Fruit fly (Drosophila melanogaster): ENCODE measurements around the gene CG13051.

Gene CG13051

dm6 chr3L:16265000-16265399, at the start of gene CG13051, which contains the start of gene CG13069:
TSS of gene CG13051 (minus strand) at chr3L:16265100.
TSS of gene CG13069 (plus strand) at chr3L:16265385.
- TF ChIP-seq GATAd (GFP tag; optimal IDR thresholded peaks at IDR 0.05) (no peak), Vsx2 (GFP tag; optimal IDR thresholded peaks at IDR 0.05; ENCODE audit: partially characterized antibody) (no peak), psq (GFP tag; optimal IDR thresholded peaks at IDR 0.05) (no peak), jim (GFP tag; optimal IDR thresholded peaks at IDR 0.05) (no peak), br (GFP tag; optimal IDR thresholded peaks at IDR 0.05) (no peak), usp (GFP tag; optimal IDR thresholded peaks at IDR 0.05) (no peak), h (GFP tag; optimal IDR thresholded peaks at IDR 0.05) (no peak), Jra (GFP tag; optimal IDR thresholded peaks at IDR 0.05) (no peak), sage (GFP tag; optimal IDR thresholded peaks at IDR 0.05) (no peak), dsf (GFP tag; optimal IDR thresholded peaks at IDR 0.05; ENCODE audit: borderline replicate concordance) (no peak), ey (GFP tag; optimal IDR thresholded peaks at IDR 0.05) (no peak), Sp1 (GFP tag; optimal IDR thresholded peaks at IDR 0.05) (no peak), CrebA (GFP tag; optimal IDR thresholded peaks at IDR 0.05; ENCODE audit: borderline replicate concordance) (no peak), Hr78 (GFP tag; optimal IDR thresholded peaks at IDR 0.05) (no peak), N (GFP tag; optimal IDR thresholded peaks at IDR 0.05) (no peak), sv (GFP tag; optimal IDR thresholded peaks at IDR 0.05) (no peak)

- TF ChIP-seq Jra (GFP tag; optimal IDR thresholded peaks at IDR 0.05) (no peak), Hr83 (GFP tag; optimal IDR thresholded peaks at IDR 0.05; ENCODE audit: poor library complexity, severe bottlenecking) (no peak)
Observed at dm6 chr3L:16313985-16314384, 49.1 kb upstream of the CG13051 start, which contains the start of gene CG13062. TSS of gene CG13062 (plus strand) at chr3L:16314285.

DNA sequence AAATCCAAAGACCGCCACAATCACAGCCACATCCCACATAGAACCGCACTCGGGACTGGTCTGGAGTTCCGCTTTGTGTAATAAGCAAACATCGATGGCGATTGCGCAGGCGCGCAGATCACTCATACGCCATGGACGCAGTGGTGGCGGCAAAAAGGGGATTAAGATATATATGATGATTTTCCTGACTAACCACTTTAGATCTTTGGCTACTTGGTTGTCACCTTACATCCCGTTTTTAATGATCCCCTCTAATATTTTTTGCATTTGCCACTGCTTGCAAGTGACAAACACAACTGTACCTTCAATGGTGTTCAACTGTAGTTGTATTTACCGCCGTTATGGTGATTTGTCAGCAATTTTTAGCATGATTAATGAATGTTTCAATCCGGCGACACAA, 45.1 kb upstream of the CG13051 start:
- TF ChIP-seq br (GFP tag; optimal IDR thresholded peaks at IDR 0.05) (peak; percentile 17), fru (GFP tag; optimal IDR thresholded peaks at IDR 0.05) (no peak), foxo (GFP tag; optimal IDR thresholded peaks at IDR 0.05) (peak in 1 of 2 experiments; percentile 55), ey (GFP tag; optimal IDR thresholded peaks at IDR 0.05) (peak; percentile 32)

- TF ChIP-seq foxo (GFP tag; optimal IDR thresholded peaks at IDR 0.05) (no peak), psq (GFP tag; optimal IDR thresholded peaks at IDR 0.05) (no peak), lola (GFP tag; optimal IDR thresholded peaks at IDR 0.05) (no peak), N (GFP tag; optimal IDR thresholded peaks at IDR 0.05) (no peak), Hr83 (GFP tag; optimal IDR thresholded peaks at IDR 0.05; ENCODE audit: poor library complexity, severe bottlenecking) (no peak), Myc (optimal IDR thresholded peaks at IDR 0.05) (no peak)
Observed at dm6 chr3L:16308380-16308779, 43.5 kb upstream of the CG13051 start, which contains the start of gene CG13042. TSS of gene CG13042 (minus strand) at chr3L:16308480.

DNA sequence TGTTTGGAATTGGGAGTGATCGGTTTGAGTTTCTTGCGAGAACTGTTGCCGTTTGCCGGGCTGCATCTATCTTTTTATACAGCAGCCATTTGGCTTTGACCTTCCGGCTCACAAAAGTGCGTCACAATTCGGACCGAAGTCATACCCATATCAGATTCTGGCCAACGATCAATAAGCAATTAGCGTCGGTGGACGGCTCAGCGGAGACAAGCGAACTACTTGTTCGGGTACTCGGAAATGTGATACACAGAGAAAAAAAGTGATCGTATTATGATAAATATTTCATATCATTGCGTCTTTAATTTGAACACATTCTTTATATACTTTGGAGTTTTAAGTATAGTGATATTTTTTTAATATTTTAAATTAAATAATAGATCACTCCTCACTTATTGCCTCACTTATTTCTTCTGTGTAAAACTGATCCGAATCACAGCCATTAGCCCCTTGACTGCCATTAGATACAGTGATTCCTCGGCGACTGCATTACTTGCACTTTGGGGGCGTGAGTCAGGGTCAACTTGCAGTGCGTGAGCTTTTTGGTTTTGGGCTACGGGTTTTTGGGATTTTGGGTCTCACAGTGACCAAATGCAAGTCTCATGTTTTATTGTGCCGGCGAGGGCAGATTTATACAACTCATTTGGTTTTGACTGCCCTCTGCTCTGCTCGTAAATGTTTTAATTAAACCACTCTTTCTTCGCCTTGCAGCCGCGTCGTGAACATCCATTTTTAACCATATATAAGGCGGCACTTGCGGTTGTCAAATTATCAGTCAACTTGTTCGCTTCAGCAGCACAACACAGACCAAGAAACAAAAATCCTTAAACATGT, 41.1 kb upstream of the CG13051 start, which contains the start of the genes CG13043 and CG13063:
Gene CG13043, minus strand, starts transcription at position 51 of the 831 bp plus-strand sequence.
Gene CG13063, plus strand, starts transcription at position 781 of the 831 bp plus-strand sequence.
- TF ChIP-seq rgr (GFP tag; optimal IDR thresholded peaks at IDR 0.05): no peak
- TF ChIP-seq HLH106 (tag; optimal IDR thresholded peaks at IDR 0.05): no peak
- no peak for TF ChIP-seq CG32264 (GFP tag; optimal IDR thresholded peaks at IDR 0.05)
- no peak for TF ChIP-seq pan (optimal IDR thresholded peaks at IDR 0.05)
- TF ChIP-seq h (GFP tag; optimal IDR thresholded peaks at IDR 0.05): no peak
- no peak for TF ChIP-seq lola (GFP tag; optimal IDR thresholded peaks at IDR 0.05)
- TF ChIP-seq Vsx2 (GFP tag; optimal IDR thresholded peaks at IDR 0.05; ENCODE audit: partially characterized antibody): no peak
- TF ChIP-seq ey (GFP tag; optimal IDR thresholded peaks at IDR 0.05): no peak
- no peak for TF ChIP-seq tai (GFP tag; optimal IDR thresholded peaks at IDR 0.05)
- TF ChIP-seq OdsH (GFP tag; optimal IDR thresholded peaks at IDR 0.05): no peak
- TF ChIP-seq Dfd (GFP tag; optimal IDR thresholded peaks at IDR 0.05): no peak

- TF ChIP-seq Vsx2 (GFP tag; optimal IDR thresholded peaks at IDR 0.05; ENCODE audit: partially characterized antibody): no peak
- TF ChIP-seq br (GFP tag; optimal IDR thresholded peaks at IDR 0.05): no peak
Observed at dm6 chr3L:16303982-16304381, 39.1 kb upstream of the CG13051 start, which contains the start of gene CG43249. TSS of gene CG43249 (plus strand) at chr3L:16304282.
